Fruit fly (Drosophila melanogaster): ENCODE data around the gene Atg8a.
A peak's percentile ranks its signal among the peaks of the same experiment; 100 is the strongest.

Gene Atg8a

DNA sequence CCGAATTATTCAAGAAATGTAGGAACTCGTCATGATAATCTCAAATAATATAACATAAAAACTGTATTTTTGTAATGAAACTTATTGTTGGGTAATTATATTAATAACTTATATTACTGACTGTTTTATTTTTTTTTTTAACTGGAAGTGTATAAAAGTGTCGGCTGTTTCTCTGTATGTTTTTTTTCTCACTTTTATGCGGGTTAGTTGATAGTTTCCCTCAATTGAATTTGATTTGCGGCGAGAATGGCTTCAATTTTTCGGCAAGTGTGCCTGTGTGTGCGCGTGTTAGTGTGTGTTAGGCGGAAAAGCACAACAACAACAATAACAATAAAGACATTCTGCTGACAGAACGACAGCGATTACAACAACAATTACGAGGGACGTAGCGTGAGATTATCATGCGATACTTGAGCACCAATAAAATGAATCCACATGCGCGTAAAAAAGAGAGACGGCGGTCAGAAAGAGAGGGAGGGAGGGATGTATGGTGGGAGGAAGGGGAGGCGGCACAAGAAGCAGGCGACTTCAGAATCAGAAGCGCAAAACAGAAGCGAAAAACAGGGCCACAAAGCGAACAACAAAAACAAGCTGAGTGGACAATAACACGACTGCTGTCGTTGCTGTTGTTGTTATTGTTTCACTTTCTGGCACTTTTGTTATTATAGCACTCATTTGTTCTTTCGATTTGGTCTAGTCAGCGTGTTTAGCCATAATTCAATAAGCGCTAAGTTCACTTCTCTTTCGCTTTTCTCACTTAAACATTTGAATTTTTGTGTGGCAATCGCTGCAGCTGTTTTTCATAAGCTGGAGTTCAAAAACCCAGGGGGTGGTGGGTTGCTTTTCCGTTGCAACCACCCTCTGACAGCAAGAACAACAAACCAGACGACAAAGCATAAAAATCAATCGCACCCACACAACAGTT, 4.9 kb downstream of the Atg8a start (continued):
- TF ChIP-seq corto (GFP tag; optimal IDR thresholded peaks at IDR 0.05), result no peak
- peak; percentile 23 for TF ChIP-seq CoRest (tag; optimal IDR thresholded peaks at IDR 0.05)
- TF ChIP-seq jumu (GFP tag; optimal IDR thresholded peaks at IDR 0.05), result no peak
- TF ChIP-seq pum (GFP tag; optimal IDR thresholded peaks at IDR 0.05), result no peak
- no peak for TF ChIP-seq B-H2 (GFP tag; optimal IDR thresholded peaks at IDR 0.05)
- TF ChIP-seq CG10462 (GFP tag; optimal IDR thresholded peaks at IDR 0.05), result no peak
- TF ChIP-seq dm (GFP tag; optimal IDR thresholded peaks at IDR 0.05), result no peak
- no peak for TF ChIP-seq tx (GFP tag; optimal IDR thresholded peaks at IDR 0.05)
- no peak for TF ChIP-seq CG10654 (GFP tag; optimal IDR thresholded peaks at IDR 0.05)
- peak; percentile 75 for TF ChIP-seq grn (GFP tag; optimal IDR thresholded peaks at IDR 0.05)
- no peak for TF ChIP-seq bbx (GFP tag; IDR thresholded peaks at IDR 0.05; ENCODE audit: partially characterized antibody)
- TF ChIP-seq nerfin-2 (GFP tag; IDR thresholded peaks at IDR 0.05; ENCODE audit: partially characterized antibody), result no peak
- no peak for TF ChIP-seq crc (GFP tag; optimal IDR thresholded peaks at IDR 0.05)
- TF ChIP-seq Ptx1 (GFP tag; IDR thresholded peaks at IDR 0.05), result peak; percentile 15; the same call in 1 of the 2 replicates
- TF ChIP-seq Opbp (GFP tag; IDR thresholded peaks at IDR 0.05; ENCODE audit: partially characterized antibody), result no peak
- no peak for TF ChIP-seq fd3F (GFP tag; optimal IDR thresholded peaks at IDR 0.05)
- TF ChIP-seq Doc2 (GFP tag; IDR thresholded peaks at IDR 0.05), result no peak
- TF ChIP-seq lov (optimal IDR thresholded peaks at IDR 0.05), result no peak
- TF ChIP-seq lov (GFP tag; IDR thresholded peaks at IDR 0.05), result no peak
- TF ChIP-seq kah (GFP tag; optimal IDR thresholded peaks at IDR 0.05), result no peak
- no peak for TF ChIP-seq CG10431 (GFP tag; optimal IDR thresholded peaks at IDR 0.05)
- TF ChIP-seq lilli (GFP tag; optimal IDR thresholded peaks at IDR 0.05), result peak; percentile 26
- TF ChIP-seq Fer2 (tag; optimal IDR thresholded peaks at IDR 0.05), result no peak
- TF ChIP-seq zfh2 (GFP tag; optimal IDR thresholded peaks at IDR 0.05), result no peak
- TF ChIP-seq dan (GFP tag; IDR thresholded peaks at IDR 0.05), result no peak
- TF ChIP-seq hth (optimal IDR thresholded peaks at IDR 0.05), result no peak
- no peak for TF ChIP-seq Dbx (GFP tag; IDR thresholded peaks at IDR 0.05)
- TF ChIP-seq tap (tag; optimal IDR thresholded peaks at IDR 0.05), result no peak
- no peak for TF ChIP-seq Mad (GFP tag; optimal IDR thresholded peaks at IDR 0.05)
- no peak for TF ChIP-seq B-H1 (GFP tag; IDR thresholded peaks at IDR 0.05)
- peak; percentile 2 for TF ChIP-seq CG17829 (tag; optimal IDR thresholded peaks at IDR 0.05)
- peak; percentile 33 for TF ChIP-seq Hey (tag; optimal IDR thresholded peaks at IDR 0.05)
- peak; percentile 85 for TF ChIP-seq Med (GFP tag)
- no peak for TF ChIP-seq sim (GFP tag; IDR thresholded peaks at IDR 0.05)
- TF ChIP-seq CG34224 (GFP tag; IDR thresholded peaks at IDR 0.05; ENCODE audit: partially characterized antibody), result no peak
- TF ChIP-seq CG8944 (GFP tag; optimal IDR thresholded peaks at IDR 0.05), result no peak
- TF ChIP-seq CG2712 (tag; optimal IDR thresholded peaks at IDR 0.05), result peak; percentile 27
- no peak for TF ChIP-seq CG10267 (tag; optimal IDR thresholded peaks at IDR 0.05)
- TF ChIP-seq al (GFP tag; IDR thresholded peaks at IDR 0.05), result no peak
- no peak for TF ChIP-seq CG3065 (GFP tag; optimal IDR thresholded peaks at IDR 0.05)
- TF ChIP-seq CG6272 (GFP tag; IDR thresholded peaks at IDR 0.05), result no peak
- TF ChIP-seq Nf-YC (tag; optimal IDR thresholded peaks at IDR 0.05), result peak; percentile 93
- TF ChIP-seq Dll (GFP tag; IDR thresholded peaks at IDR 0.05; ENCODE audit: partially characterized antibody), result no peak
- no peak for TF ChIP-seq pnt (GFP tag; optimal IDR thresholded peaks at IDR 0.05)
- TF ChIP-seq CG18476 (GFP tag; optimal IDR thresholded peaks at IDR 0.05), result no peak
- TF ChIP-seq CG14860 (GFP tag; IDR thresholded peaks at IDR 0.05; ENCODE audit: partially characterized antibody), result no peak
- no peak for TF ChIP-seq CG17328 (GFP tag; IDR thresholded peaks at IDR 0.05)
- peak; percentile 76 for TF ChIP-seq cwo (GFP tag; optimal IDR thresholded peaks at IDR 0.05)
- no peak for TF ChIP-seq NK7.1 (GFP tag; optimal IDR thresholded peaks at IDR 0.05)
- TF ChIP-seq sisA (GFP tag; IDR thresholded peaks at IDR 0.05), result no peak
